Worm (Caenorhabditis elegans) whole organism, young adult: Measurements from ENCODE around the gene T02E9.6.

Experiments
- B0336.3 ChIP-seq: fragments of 200-800 bp; sonication (Bioruptor generic); IDR thresholded peaks from 2 replicates; pipeline ENCODE4 v1.3.6; 2022; ENCODE audit warnings: missing genetic modification characterization, missing compliant biosample characterization
- C17E4.6 ChIP-seq: fragments of 200-800 bp; sonication (Bioruptor generic); IDR thresholded peaks from 2 replicates; pipeline ENCODE4 v1.3.6; 2022; ENCODE audit warnings: missing genetic modification reagents, missing genetic modification characterization, missing compliant biosample characterization
- D2030.7 ChIP-seq: fragments of 200-800 bp; sonication (Bioruptor generic); IDR thresholded peaks from 2 replicates; pipeline ENCODE4 v1.3.6; 2022; ENCODE audit warnings: missing genetic modification reagents, missing genetic modification characterization, missing compliant biosample characterization
- F33H1.4 ChIP-seq: fragments of 200-800 bp; sonication (Bioruptor generic); IDR thresholded peaks from 2 replicates; pipeline ENCODE4 v1.3.6; 2022; ENCODE audit warnings: missing genetic modification reagents, missing genetic modification characterization, missing compliant biosample characterization
- F52B5.7 ChIP-seq: sonication (generic microtip); optimal IDR thresholded peaks from 2 replicates; lab custom pipeline; 2016; ENCODE audit warnings: mild to moderate bottlenecking, missing genetic modification characterization, missing compliant biosample characterization
- F55B11.4 ChIP-seq: sonication (generic microtip); optimal IDR thresholded peaks from 2 replicates; lab custom pipeline; 2016; ENCODE audit warnings: missing compliant biosample characterization, missing genetic modification characterization, borderline replicate concordance; ENCODE audit not compliant: insufficient read depth
- F57C9.4 ChIP-seq: sonication (generic microtip); optimal IDR thresholded peaks from 2 replicates; lab custom pipeline; 2017; ENCODE audit warnings: mild to moderate bottlenecking, missing genetic modification characterization, missing compliant biosample characterization
- K12H6.12 ChIP-seq: fragments of 200-800 bp; sonication (Bioruptor generic); optimal IDR thresholded peaks from 2 replicates; lab custom pipeline; 2018; ENCODE audit warnings: mild to moderate bottlenecking, missing genetic modification characterization, missing compliant biosample characterization
- Y53F4B.3 ChIP-seq: fragments of 200-800 bp; sonication (Bioruptor generic); IDR thresholded peaks from 2 replicates; pipeline ENCODE4 v1.3.6; 2022; ENCODE audit warnings: missing genetic modification reagents, missing genetic modification characterization, missing compliant biosample characterization
- Y56A3A.18 ChIP-seq: fragments of 200-800 bp; sonication (Bioruptor generic); IDR thresholded peaks from 2 replicates; pipeline ENCODE4 v1.3.6; 2022; ENCODE audit warnings: missing genetic modification reagents, missing genetic modification characterization, missing compliant biosample characterization
- Y67H2A.10 ChIP-seq: fragments of 200-800 bp; sonication (Bioruptor generic); conservative IDR thresholded peaks from 2 replicates; pipeline ENCODE4 v1.3.6; 2022; ENCODE audit warnings: missing genetic modification reagents, missing genetic modification characterization, missing compliant biosample characterization
- Y95B8A.8 ChIP-seq: fragments of 200-800 bp; sonication (Bioruptor generic); IDR thresholded peaks from 2 replicates; pipeline ENCODE4 v1.3.6; 2022; ENCODE audit warnings: missing genetic modification reagents, missing genetic modification characterization, missing compliant biosample characterization
- aptf-3 ChIP-seq: fragments of 200-800 bp; sonication (Bioruptor generic); IDR thresholded peaks from 2 replicates; pipeline ENCODE4 v1.3.6; 2022; ENCODE audit warnings: missing genetic modification characterization, missing compliant biosample characterization
- bed-1 ChIP-seq: fragments of 200-800 bp; sonication (Bioruptor generic); IDR thresholded peaks from 2 replicates; pipeline ENCODE4 v1.3.6; 2022; ENCODE audit warnings: missing genetic modification reagents, missing genetic modification characterization, missing compliant biosample characterization
- ccch-3 ChIP-seq: fragments of 200-800 bp; sonication (Bioruptor generic); optimal IDR thresholded peaks from 2 replicates; lab custom pipeline; 2018; ENCODE audit warnings: mild to moderate bottlenecking, missing genetic modification characterization, missing compliant biosample characterization
- cebp-2 ChIP-seq: fragments of 200-800 bp; sonication (Bioruptor generic); IDR thresholded peaks from 2 replicates; pipeline ENCODE4 v1.3.6; 2022; ENCODE audit warnings: missing genetic modification characterization, missing compliant biosample characterization
- ceh-58 ChIP-seq: fragments of 200-800 bp; sonication (Bioruptor generic); IDR thresholded peaks from 2 replicates; pipeline ENCODE4 v1.3.6; 2022; ENCODE audit warnings: missing genetic modification characterization, missing compliant biosample characterization
- die-1 ChIP-seq: sonication (generic microtip); optimal IDR thresholded peaks from 2 replicates; lab custom pipeline; 2016; ENCODE audit warnings: missing genotype, mild to moderate bottlenecking, missing genetic modification characterization, missing compliant biosample characterization
- egl-44 ChIP-seq: fragments of 200-800 bp; sonication (Bioruptor generic); IDR thresholded peaks from 2 replicates; pipeline ENCODE4 v1.3.6; 2022; ENCODE audit warnings: missing genetic modification reagents, missing genetic modification characterization, missing compliant biosample characterization
- ekl-4 ChIP-seq: fragments of 200-800 bp; sonication (Bioruptor generic); IDR thresholded peaks from 2 replicates; pipeline ENCODE4 v1.3.6; 2022; ENCODE audit warnings: missing genetic modification reagents, missing genetic modification characterization, missing compliant biosample characterization
- ets-4 ChIP-seq: fragments of 200-800 bp; sonication (Bioruptor generic); optimal IDR thresholded peaks from 2 replicates; lab custom pipeline; 2018; ENCODE audit warnings: mild to moderate bottlenecking, missing genetic modification characterization, missing compliant biosample characterization
- fkh-3 ChIP-seq: sonication (generic microtip); optimal IDR thresholded peaks from 2 replicates; lab custom pipeline; 2016; ENCODE audit warnings: mild to moderate bottlenecking, missing genetic modification characterization, missing compliant biosample characterization
- hlh-12 ChIP-seq: sonication (generic microtip); optimal IDR thresholded peaks from 2 replicates; lab custom pipeline; 2016; ENCODE audit warnings: missing genetic modification characterization, missing compliant biosample characterization
- hrde-1 ChIP-seq: sonication (generic microtip); optimal IDR thresholded peaks from 2 replicates; lab custom pipeline; 2016; ENCODE audit warnings: missing genetic modification characterization, mild to moderate bottlenecking, missing compliant biosample characterization, moderate library complexity, missing genotype, missing genetic modification reagents, borderline replicate concordance
- let-607 ChIP-seq, 2 experiments: fragments of 200-800 bp in 1 of 2; sonication (Bioruptor generic) in 1 of 2; sonication (generic microtip) in 1 of 2; optimal IDR thresholded peaks; 2 replicates each; lab custom pipeline; 2016 to 2018; ENCODE audit warnings: mild to moderate bottlenecking in 2 of 2, missing compliant biosample characterization in 2 of 2, missing genetic modification characterization in 2 of 2, moderate library complexity in 2 of 2, missing genotype in 1 of 2
- lin-54 ChIP-seq: fragments of 200-800 bp; sonication (Bioruptor generic); optimal IDR thresholded peaks from 2 replicates; lab custom pipeline; 2018; ENCODE audit warnings: mild to moderate bottlenecking, missing genetic modification characterization, missing compliant biosample characterization
- lsl-1 ChIP-seq: fragments of 200-800 bp; sonication (Bioruptor generic); optimal IDR thresholded peaks from 2 replicates; lab custom pipeline; 2018; ENCODE audit warnings: mild to moderate bottlenecking, missing genetic modification characterization, moderate library complexity, missing compliant biosample characterization
- nhr-27 ChIP-seq: fragments of 200-800 bp; sonication (Bioruptor generic); optimal IDR thresholded peaks from 2 replicates; lab custom pipeline; 2018; ENCODE audit warnings: mild to moderate bottlenecking, missing genetic modification characterization, moderate library complexity, missing compliant biosample characterization
- nhr-80 ChIP-seq: sonication (generic microtip); optimal IDR thresholded peaks from 2 replicates; lab custom pipeline; 2016; ENCODE audit warnings: missing genetic modification characterization, missing compliant biosample characterization
- rcor-1 ChIP-seq: fragments of 200-800 bp; sonication (Bioruptor generic); IDR thresholded peaks from 2 replicates; pipeline ENCODE4 v1.3.6; 2022; ENCODE audit warnings: missing genetic modification reagents, missing genetic modification characterization, missing compliant biosample characterization
- repo-1 ChIP-seq: sonication (generic microtip); optimal IDR thresholded peaks from 2 replicates; lab custom pipeline; 2017; ENCODE audit warnings: mild to moderate bottlenecking, missing genetic modification characterization, missing compliant biosample characterization
- sea-2 ChIP-seq: fragments of 200-800 bp; sonication (Bioruptor generic); IDR thresholded peaks from 2 replicates; pipeline ENCODE4 v1.3.6; 2022; ENCODE audit warnings: missing genetic modification characterization, missing compliant biosample characterization
- snpc-1.1 ChIP-seq: sonication (generic microtip); optimal IDR thresholded peaks from 2 replicates; lab custom pipeline; 2017; ENCODE audit warnings: missing genetic modification characterization, mild to moderate bottlenecking, missing compliant biosample characterization, antibody characterized with exemption, moderate library complexity, missing genotype, missing genetic modification reagents; ENCODE audit not compliant: insufficient read depth
- somi-1 ChIP-seq: fragments of 200-800 bp; sonication (Bioruptor generic); optimal IDR thresholded peaks from 2 replicates; lab custom pipeline; 2018; ENCODE audit warnings: mild to moderate bottlenecking, missing genetic modification characterization, missing compliant biosample characterization
- tlf-1 ChIP-seq: fragments of 200-800 bp; sonication (Bioruptor generic); optimal IDR thresholded peaks from 2 replicates; lab custom pipeline; 2018; ENCODE audit warnings: mild to moderate bottlenecking, missing genetic modification characterization, missing compliant biosample characterization
- unc-62 ChIP-seq: fragments of 150-350 bp; optimal IDR thresholded peaks from 2 replicates; lab custom pipeline; 2014; ENCODE audit warnings: missing biosample characterization, missing genetic modification reagents, missing genetic modification characterization
- zfh-2 ChIP-seq: fragments of 200-800 bp; sonication (Bioruptor generic); conservative IDR thresholded peaks from 2 replicates; pipeline ENCODE4 v1.3.6; 2022; ENCODE audit warnings: missing genetic modification reagents, missing genetic modification characterization, missing compliant biosample characterization
- zim-3 ChIP-seq: sonication (generic microtip); optimal IDR thresholded peaks from 2 replicates; lab custom pipeline; 2017; ENCODE audit warnings: mild to moderate bottlenecking, missing genetic modification characterization, moderate library complexity, missing compliant biosample characterization
- ztf-18 ChIP-seq: sonication (generic microtip); optimal IDR thresholded peaks from 2 replicates; lab custom pipeline; 2016; ENCODE audit warnings: missing genotype, mild to moderate bottlenecking, missing genetic modification characterization, missing compliant biosample characterization
- ztf-25 ChIP-seq: fragments of 200-800 bp; sonication (Bioruptor generic); IDR thresholded peaks from 2 replicates; pipeline ENCODE4 v1.3.6; 2022; ENCODE audit warnings: missing genetic modification reagents, missing genetic modification characterization, missing compliant biosample characterization
- ztf-6 ChIP-seq: fragments of 200-800 bp; sonication (Bioruptor generic); IDR thresholded peaks from 2 replicates; pipeline ENCODE4 v1.3.6; 2022; ENCODE audit warnings: missing genetic modification reagents, missing genetic modification characterization, missing compliant biosample characterization

Gene T02E9.6

ce11 chrV:11300539-11300938 lies 33.6 kb downstream of the T02E9.6 start, which contains the start of gene srh-47:
TSS of gene srh-47 (minus strand) at chrV:11300639.
- TF ChIP-seq lin-54 (GFP tag; lab: Kevin White, UChicago), result no peak
- no peak for TF ChIP-seq F52B5.7
- TF ChIP-seq ztf-6 (GFP tag; lab: Robert Waterston, UW), result no peak
- TF ChIP-seq ceh-58 (GFP tag; lab: Robert Waterston, UW), result no peak
- TF ChIP-seq somi-1 (GFP tag; lab: Kevin White, UChicago), result no peak
- no peak for TF ChIP-seq ztf-25 (GFP tag; lab: Robert Waterston, UW)
- TF ChIP-seq D2030.7 (GFP tag; lab: Robert Waterston, UW), result no peak
- no peak for TF ChIP-seq let-607 (tag; optimal IDR thresholded peaks at IDR 0.05; lab: Kevin White, UChicago)
- no peak for TF ChIP-seq ets-4 (GFP tag; lab: Kevin White, UChicago)
- no peak for TF ChIP-seq repo-1 (tag; lab: Kevin White, UChicago)
- TF ChIP-seq cebp-2 (GFP tag; lab: Robert Waterston, UW), result no peak
- TF ChIP-seq egl-44 (GFP tag; lab: Robert Waterston, UW), result no peak
- TF ChIP-seq fkh-3, result no peak
- TF ChIP-seq C17E4.6 (GFP tag; lab: Robert Waterston, UW), result no peak
- TF ChIP-seq B0336.3 (GFP tag; lab: Robert Waterston, UW), result no peak
- no peak for TF ChIP-seq tlf-1
- TF ChIP-seq lsl-1, result no peak
- no peak for TF ChIP-seq Y67H2A.10
- TF ChIP-seq Y53F4B.3 (GFP tag; lab: Robert Waterston, UW), result no peak
- no peak for TF ChIP-seq Y56A3A.18 (GFP tag; lab: Robert Waterston, UW)

ce11 chrV:11299406-11299805 lies 34.7 kb downstream of the T02E9.6 start:
- TF ChIP-seq rcor-1 (GFP tag; lab: Robert Waterston, UW) (no peak), sea-2 (GFP tag; lab: Robert Waterston, UW) (no peak), nhr-27 (tag; lab: Kevin White, UChicago) (no peak), C17E4.6 (GFP tag; lab: Robert Waterston, UW) (no peak), aptf-3 (GFP tag; lab: Robert Waterston, UW) (no peak), D2030.7 (GFP tag; lab: Robert Waterston, UW) (no peak), F33H1.4 (GFP tag; lab: Robert Waterston, UW) (no peak), K12H6.12 (tag; lab: Kevin White, UChicago) (no peak), nhr-80 (tag; lab: Kevin White, UChicago) (no peak), zim-3 (tag; lab: Kevin White, UChicago) (no peak), bed-1 (no peak), ztf-6 (GFP tag; lab: Robert Waterston, UW) (no peak)
- TF ChIP-seq, all 124 proteins: peak for 0

- TF ChIP-seq ztf-25 (GFP tag; lab: Robert Waterston, UW) (no peak), hrde-1 (tag; lab: Kevin White, UChicago) (no peak), C17E4.6 (GFP tag; lab: Robert Waterston, UW) (no peak), zfh-2 (no peak), F55B11.4 (tag; lab: Kevin White, UChicago) (no peak), snpc-1.1 (tag; lab: Kevin White, UChicago) (no peak), Y95B8A.8 (GFP tag; lab: Robert Waterston, UW) (no peak), ekl-4 (GFP tag; lab: Robert Waterston, UW) (no peak), unc-62 (no peak), die-1 (no peak), hlh-12 (tag; lab: Kevin White, UChicago) (no peak), F57C9.4 (tag; lab: Kevin White, UChicago) (no peak), D2030.7 (GFP tag; lab: Robert Waterston, UW) (no peak), B0336.3 (GFP tag; lab: Robert Waterston, UW) (no peak), ztf-18 (no peak), ccch-3 (GFP tag; lab: Kevin White, UChicago) (no peak)
- TF ChIP-seq, all 124 proteins: peak for 0
These were observed 35.5 kb downstream of the T02E9.6 start, which contains the start of gene T03F7.5 for ce11 chrV:11298632-11299031. TSS of gene T03F7.5 (minus strand) at chrV:11298732.
